Fruit fly (Drosophila melanogaster): Measurements from ENCODE around the gene Cp15.

The Cp15 gene

DNA sequence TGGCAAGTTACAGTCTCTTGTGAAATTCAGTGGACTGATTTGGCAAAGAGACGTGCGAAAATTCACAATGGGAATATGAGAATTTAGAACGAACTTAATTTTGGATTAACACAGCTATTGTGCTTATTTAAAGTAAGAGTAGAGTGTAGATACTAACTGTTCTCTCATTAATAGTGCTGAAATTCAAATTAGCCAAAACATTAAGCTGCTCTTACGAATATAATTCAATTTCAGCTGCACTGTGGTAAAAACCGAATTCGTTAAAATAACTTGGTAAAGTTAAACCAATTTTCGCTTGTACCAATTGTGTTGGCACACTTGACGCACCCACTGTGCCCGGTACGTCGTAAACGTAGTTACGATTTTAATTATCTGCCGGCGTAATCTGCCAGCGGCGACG lies 39.6 kb downstream of the Cp15 start (continued):
- no peak for TF ChIP-seq CG17612 (GFP tag; IDR thresholded peaks at IDR 0.05)
- no peak for TF ChIP-seq CG11093 (GFP tag; IDR thresholded peaks at IDR 0.05)
- TF ChIP-seq MTF-1 (GFP tag; optimal IDR thresholded peaks at IDR 0.05; ENCODE audit: borderline replicate concordance): no peak
- TF ChIP-seq vfl (GFP tag; optimal IDR thresholded peaks at IDR 0.05): peak; percentile 4

DNA sequence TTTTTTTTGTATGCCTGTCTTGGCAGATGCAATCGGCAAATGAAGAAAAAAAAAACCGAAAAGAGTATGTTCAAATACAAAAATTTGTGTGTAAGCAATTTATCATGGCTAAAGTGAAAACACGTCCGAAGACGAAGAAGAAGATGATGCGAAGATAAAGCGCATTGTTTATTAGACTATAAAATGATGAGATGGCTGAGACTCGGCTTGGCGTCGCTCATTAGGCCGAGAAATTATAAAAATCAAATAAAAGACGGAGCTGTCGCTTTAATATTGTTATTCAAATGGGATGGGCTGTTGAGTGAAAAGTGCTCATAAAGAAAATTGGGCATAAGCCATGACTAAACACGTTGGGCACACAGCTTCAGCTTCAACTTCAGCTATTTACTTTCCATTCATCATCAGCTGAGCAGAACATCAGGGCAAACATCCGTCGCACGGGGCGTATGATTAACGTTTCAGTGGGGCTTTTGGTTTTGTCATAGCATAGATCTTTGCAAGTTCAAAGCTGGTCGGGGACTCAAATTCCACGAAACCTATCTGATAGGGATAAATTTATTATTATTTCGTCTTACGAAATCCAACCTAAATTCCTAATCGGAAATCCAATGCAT lies 42.4 kb downstream of the Cp15 start:
- TF ChIP-seq sna (GFP tag; IDR thresholded peaks at IDR 0.05; ENCODE audit: partially characterized antibody) (no peak), so (GFP tag; IDR thresholded peaks at IDR 0.05) (0 out of 3 replicates have a peak, but pooled peaks have one; percentile 24), CG17359 (tag; optimal IDR thresholded peaks at IDR 0.05) (peak; percentile 5), CG7357 (GFP tag; IDR thresholded peaks at IDR 0.05) (no peak), sens-2 (GFP tag; IDR thresholded peaks at IDR 0.05) (no peak), eyg (GFP tag; optimal IDR thresholded peaks at IDR 0.05) (no peak), CG9437 (GFP tag; optimal IDR thresholded peaks at IDR 0.05) (no peak), en (GFP tag; optimal IDR thresholded peaks at IDR 0.05) (no peak), br (optimal IDR thresholded peaks at IDR 0.05) (no peak), vnd (GFP tag; IDR thresholded peaks at IDR 0.05; ENCODE audit: partially characterized antibody) (no peak), gsb-n (tag; optimal IDR thresholded peaks at IDR 0.05) (peak; percentile 70), cwo (GFP tag; optimal IDR thresholded peaks at IDR 0.05) (no peak), odd (GFP tag; optimal IDR thresholded peaks at IDR 0.05) (peak; percentile 1), Elba2 (GFP tag; optimal IDR thresholded peaks at IDR 0.05) (no peak), CG18764 (GFP tag; optimal IDR thresholded peaks at IDR 0.05) (no peak), Med (GFP tag) (peak; percentile 49), CG31224 (GFP tag; IDR thresholded peaks at IDR 0.05) (no peak), bowl (GFP tag; IDR thresholded peaks at IDR 0.05) (no peak), toy (GFP tag; IDR thresholded peaks at IDR 0.05) (no peak), Sox102F (GFP tag; optimal IDR thresholded peaks at IDR 0.05) (no peak), CG3995 (GFP tag; optimal IDR thresholded peaks at IDR 0.05) (no peak), abd-A (tag; optimal IDR thresholded peaks at IDR 0.05) (peak; percentile 89), CG12236 (GFP tag; optimal IDR thresholded peaks at IDR 0.05) (no peak), Meics (GFP tag; optimal IDR thresholded peaks at IDR 0.05) (no peak), CG8290 (GFP tag; optimal IDR thresholded peaks at IDR 0.05) (no peak), CG8290 (tag; optimal IDR thresholded peaks at IDR 0.05) (peak in 1 of 2 experiments; percentile 2), CG18476 (GFP tag; optimal IDR thresholded peaks at IDR 0.05) (no peak), stc (GFP tag; IDR thresholded peaks at IDR 0.05) (no peak), dati (GFP tag; IDR thresholded peaks at IDR 0.05) (no peak), Myb (GFP tag; optimal IDR thresholded peaks at IDR 0.05) (no peak), z (GFP tag; IDR thresholded peaks at IDR 0.05) (0 out of 3 replicates have a peak, but pooled peaks have one; percentile 52), Lim3 (GFP tag; IDR thresholded peaks at IDR 0.05) (no peak), Xrp1 (GFP tag; IDR thresholded peaks at IDR 0.05) (peak; percentile 17; the same call in 1 of the 2 replicates), Atf6 (GFP tag; IDR thresholded peaks at IDR 0.05) (no peak), Ptx1 (GFP tag; IDR thresholded peaks at IDR 0.05) (no peak), slou (GFP tag; optimal IDR thresholded peaks at IDR 0.05) (no peak), Rfx (GFP tag; IDR thresholded peaks at IDR 0.05) (peak; percentile 17; the same call in 1 of the 2 replicates), HLH4C (GFP tag; IDR thresholded peaks at IDR 0.05; ENCODE audit: partially characterized antibody) (no peak), pros (GFP tag; optimal IDR thresholded peaks at IDR 0.05) (peak; percentile 78), Blimp-1 (GFP tag; optimal IDR thresholded peaks at IDR 0.05) (peak; percentile 28), fd64A (GFP tag; optimal IDR thresholded peaks at IDR 0.05) (peak; percentile 21), CG5180 (GFP tag; optimal IDR thresholded peaks at IDR 0.05) (no peak), oc (tag; optimal IDR thresholded peaks at IDR 0.05) (peak; percentile 87), CG8388 (GFP tag; optimal IDR thresholded peaks at IDR 0.05) (no peak), HLH3B (GFP tag; IDR thresholded peaks at IDR 0.05) (no peak; the same call in 1 of the 2 replicates), seq (GFP tag; IDR thresholded peaks at IDR 0.05) (no peak)

Data from whole organism, embryonic.